Worm (Caenorhabditis elegans): ENCODE results near the gene F41B4.2.

- no peak for TF ChIP-seq ztf-11 (tag; optimal IDR thresholded peaks at IDR 0.05)
- no peak for TF ChIP-seq nhr-12 (tag; optimal IDR thresholded peaks at IDR 0.05)
- TF ChIP-seq lsy-2 (tag; optimal IDR thresholded peaks at IDR 0.05), result no peak
- no peak for TF ChIP-seq unc-120 (tag; optimal IDR thresholded peaks at IDR 0.05; ENCODE audit: poor library complexity, severe bottlenecking)
- no peak for TF ChIP-seq nhr-28 (tag; optimal IDR thresholded peaks at IDR 0.05)
- no peak for TF ChIP-seq ces-1 (GFP tag; optimal IDR thresholded peaks at IDR 0.05)
Measured at ce11 chrX:6790986-6791385, 44.1 kb downstream of the F41B4.2 start, which contains the start of gene asp-3.
